Worm (Caenorhabditis elegans) whole organism, early embryonic: Measurements from ENCODE around the gene feh-1.

Experiments
- B0310.2 ChIP-seq: sonication (generic microtip); optimal IDR thresholded peaks from 2 replicates; lab custom pipeline; 2016; ENCODE audit warnings: mild to moderate bottlenecking, missing genetic modification characterization, missing compliant biosample characterization
- ama-1 ChIP-seq: fragments of 150-350 bp; optimal IDR thresholded peaks from 2 replicates; lab custom pipeline; 2014
- flt-1 ChIP-seq: fragments of 200-800 bp; sonication (Bioruptor generic); IDR thresholded peaks from 2 replicates; pipeline ENCODE4 v1.3.6; 2022; ENCODE audit warnings: missing genetic modification characterization, missing compliant biosample characterization
- hmbx-1 ChIP-seq: sonication (generic microtip); optimal IDR thresholded peaks from 2 replicates; lab custom pipeline; 2016; ENCODE audit warnings: mild to moderate bottlenecking, missing genetic modification characterization, missing compliant biosample characterization
- hmg-4 ChIP-seq: fragments of 200-800 bp; sonication (Bioruptor generic); optimal IDR thresholded peaks from 2 replicates; lab custom pipeline; 2018; ENCODE audit warnings: mild to moderate bottlenecking, missing genetic modification characterization, missing compliant biosample characterization
- tbx-37 ChIP-seq: fragments of 200-800 bp; sonication (Bioruptor generic); conservative IDR thresholded peaks from 2 replicates; pipeline ENCODE4 v1.3.6; 2022; ENCODE audit warnings: missing genetic modification reagents, missing genetic modification characterization, missing compliant biosample characterization
- tra-4 ChIP-seq: sonication (generic microtip); optimal IDR thresholded peaks from 2 replicates; lab custom pipeline; 2017; ENCODE audit warnings: missing genetic modification characterization, missing compliant biosample characterization

- no peak for TF ChIP-seq flt-1 (GFP tag; lab: Robert Waterston, UW)
- TF ChIP-seq tbx-37 (GFP tag; lab: Robert Waterston, UW) = no peak
- TF ChIP-seq tra-4 (tag; lab: Kevin White, UChicago) = no peak
- no peak for TF ChIP-seq ama-1 (lab: Kevin White, UChicago)
- no peak for TF ChIP-seq hmg-4 (GFP tag; lab: Kevin White, UChicago)
- TF ChIP-seq hmbx-1 (tag; lab: Kevin White, UChicago) = no peak
- no peak for TF ChIP-seq B0310.2 (tag; lab: Kevin White, UChicago)
These were observed 54.0 kb downstream of the feh-1 start, which contains the start of gene Y71H2B.11 for ce11 chrIII:2603671-2604070.
